Fruit fly (Drosophila melanogaster): Measurements from ENCODE around the gene eIF4H1.

Gene eIF4H1

dm6 chrX:16441245-16441644, 7.2 kb upstream of the eIF4H1 start, which contains the start of the genes Cdc50 and rngo (continued):
- no peak for TF ChIP-seq emc (GFP tag; optimal IDR thresholded peaks at IDR 0.05)
- TF ChIP-seq sens-2 (GFP tag; IDR thresholded peaks at IDR 0.05) = no peak
- peak; percentile 98 for TF ChIP-seq CG13287 (GFP tag; IDR thresholded peaks at IDR 0.05; ENCODE audit: partially characterized antibody)
- TF ChIP-seq pita (GFP tag; optimal IDR thresholded peaks at IDR 0.05) = no peak
- TF ChIP-seq Tbp (GFP tag; optimal IDR thresholded peaks at IDR 0.05) = no peak
- peak; percentile 99 for TF ChIP-seq unc-4 (GFP tag; IDR thresholded peaks at IDR 0.05; ENCODE audit: partially characterized antibody)
- no peak for TF ChIP-seq CG17568 (GFP tag; optimal IDR thresholded peaks at IDR 0.05)
- no peak for TF ChIP-seq Rx (GFP tag; IDR thresholded peaks at IDR 0.05)
- TF ChIP-seq Atf3 (GFP tag; optimal IDR thresholded peaks at IDR 0.05) = no peak
- no peak for TF ChIP-seq CG32772 (GFP tag; IDR thresholded peaks at IDR 0.05)
- TF ChIP-seq CG6813 (GFP tag; optimal IDR thresholded peaks at IDR 0.05) = no peak
- peak; percentile 19 for TF ChIP-seq Xbp1 (GFP tag; optimal IDR thresholded peaks at IDR 0.05)
- TF ChIP-seq CG9727 (GFP tag; optimal IDR thresholded peaks at IDR 0.05) = no peak
- TF ChIP-seq nau (GFP tag; optimal IDR thresholded peaks at IDR 0.05) = no peak
- no peak for TF ChIP-seq tio (GFP tag; optimal IDR thresholded peaks at IDR 0.05)
- peak; percentile 40 for TF ChIP-seq HmgD (GFP tag; optimal IDR thresholded peaks at IDR 0.05)
- no peak for TF ChIP-seq Atf6 (GFP tag; IDR thresholded peaks at IDR 0.05)
- no peak for TF ChIP-seq CG9437 (GFP tag; optimal IDR thresholded peaks at IDR 0.05)
- no peak for TF ChIP-seq lov (optimal IDR thresholded peaks at IDR 0.05)
- TF ChIP-seq lov (GFP tag; IDR thresholded peaks at IDR 0.05) = no peak
- TF ChIP-seq insv (GFP tag; optimal IDR thresholded peaks at IDR 0.05) = peak in 1 of 2 experiments; percentile 37
- no peak for TF ChIP-seq ken (GFP tag; IDR thresholded peaks at IDR 0.05)
- no peak for TF ChIP-seq CG8478 (optimal IDR thresholded peaks at IDR 0.05)
- no peak for TF ChIP-seq CG18011 (GFP tag; optimal IDR thresholded peaks at IDR 0.05)
- no peak; the same call in 1 of the 2 replicates for TF ChIP-seq Xrp1 (GFP tag; IDR thresholded peaks at IDR 0.05)
- TF ChIP-seq ttk (GFP tag; IDR thresholded peaks at IDR 0.05) = no peak
- no peak for TF ChIP-seq ind (GFP tag; optimal IDR thresholded peaks at IDR 0.05)
- no peak for TF ChIP-seq Sox102F (GFP tag; optimal IDR thresholded peaks at IDR 0.05)
- peak; percentile 93 for TF ChIP-seq mld (GFP tag; IDR thresholded peaks at IDR 0.05; ENCODE audit: partially characterized antibody)
- peak; percentile 31 for TF ChIP-seq Fer1 (GFP tag; optimal IDR thresholded peaks at IDR 0.05)
- TF ChIP-seq NC2α (GFP tag; optimal IDR thresholded peaks at IDR 0.05) = no peak
- TF ChIP-seq odd (GFP tag; optimal IDR thresholded peaks at IDR 0.05) = no peak
- TF ChIP-seq cato (GFP tag; optimal IDR thresholded peaks at IDR 0.05; ENCODE audit: borderline replicate concordance) = no peak
- TF ChIP-seq ara (GFP tag; IDR thresholded peaks at IDR 0.05) = no peak
- no peak for TF ChIP-seq CG11723 (GFP tag; optimal IDR thresholded peaks at IDR 0.05)
- TF ChIP-seq CG14014 (GFP tag; IDR thresholded peaks at IDR 0.05) = no peak
- no peak for TF ChIP-seq tap (tag; optimal IDR thresholded peaks at IDR 0.05)
- peak; percentile 60 for TF ChIP-seq gro (GFP tag; optimal IDR thresholded peaks at IDR 0.05)
- no peak for TF ChIP-seq sim (GFP tag; IDR thresholded peaks at IDR 0.05)
- TF ChIP-seq CG12299 (tag; optimal IDR thresholded peaks at IDR 0.05) = peak; percentile 6
- 0 out of 2 replicates have a peak, but pooled peaks have one; percentile 27 for TF ChIP-seq Adf1 (GFP tag; IDR thresholded peaks at IDR 0.05)
- TF ChIP-seq vfl (GFP tag; optimal IDR thresholded peaks at IDR 0.05) = no peak
- peak; percentile 75 for TF ChIP-seq pzg (GFP tag; optimal IDR thresholded peaks at IDR 0.05)
- TF ChIP-seq Aef1 (GFP tag; IDR thresholded peaks at IDR 0.05) = no peak
- no peak for TF ChIP-seq CG8765 (GFP tag; IDR thresholded peaks at IDR 0.05)
- no peak for TF ChIP-seq Hmr (GFP tag; optimal IDR thresholded peaks at IDR 0.05)
- no peak for TF ChIP-seq bigmax (GFP tag; optimal IDR thresholded peaks at IDR 0.05)
- no peak for TF ChIP-seq jigr1 (GFP tag; IDR thresholded peaks at IDR 0.05)
- TF ChIP-seq CG4707 (GFP tag; optimal IDR thresholded peaks at IDR 0.05) = no peak
- TF ChIP-seq Abd-B (GFP tag; optimal IDR thresholded peaks at IDR 0.05) = no peak
- no peak for TF ChIP-seq CG16815 (GFP tag; optimal IDR thresholded peaks at IDR 0.05)
- TF ChIP-seq Optix (GFP tag; IDR thresholded peaks at IDR 0.05) = no peak
